Fruit fly (Drosophila melanogaster) whole organism, adult: ENCODE results near the gene REPTOR.

Experiments
- CG11617 ChIP-seq: fragments of 200-800 bp; sonication (Bioruptor generic); optimal IDR thresholded peaks from 2 replicates; lab custom pipeline; 2017; ENCODE audit warnings: mild to moderate bottlenecking, missing biosample characterization, missing genetic modification reagents, missing genetic modification characterization
- CG12768 ChIP-seq: fragments of 200-800 bp; sonication (Bioruptor generic); optimal IDR thresholded peaks from 2 replicates; lab custom pipeline; 2017; ENCODE audit warnings: missing biosample characterization, missing genetic modification characterization, mild to moderate bottlenecking, moderate library complexity, missing genetic modification reagents
- CG14711 ChIP-seq: fragments of 200-800 bp; sonication (Bioruptor generic); optimal IDR thresholded peaks from 2 replicates; lab custom pipeline; 2018; ENCODE audit warnings: missing biosample characterization, mild to moderate bottlenecking, missing genetic modification characterization, moderate library complexity
- CG1620 ChIP-seq: fragments of 200-800 bp; sonication (Bioruptor generic); optimal IDR thresholded peaks from 2 replicates; lab custom pipeline; 2016; ENCODE audit warnings: missing biosample characterization, missing genetic modification characterization
- CG33017 ChIP-seq: fragments of 200-800 bp; sonication (Bioruptor generic); optimal IDR thresholded peaks from 2 replicates; lab custom pipeline; 2018; ENCODE audit warnings: missing biosample characterization, mild to moderate bottlenecking, missing genetic modification characterization, moderate library complexity
- CG5204 ChIP-seq: fragments of 200-800 bp; sonication (Bioruptor generic); optimal IDR thresholded peaks from 2 replicates; lab custom pipeline; 2016; ENCODE audit warnings: missing biosample characterization, missing genetic modification characterization
- CG7045 ChIP-seq: fragments of 200-800 bp; sonication (Bioruptor generic); optimal IDR thresholded peaks from 2 replicates; lab custom pipeline; 2017; ENCODE audit warnings: missing biosample characterization, mild to moderate bottlenecking, missing genetic modification characterization
- CG7101 ChIP-seq: fragments of 200-800 bp; sonication (Bioruptor generic); optimal IDR thresholded peaks from 2 replicates; lab custom pipeline; 2018; ENCODE audit warnings: missing biosample characterization, mild to moderate bottlenecking, missing genetic modification characterization, moderate library complexity
- Clk ChIP-seq: fragments of 200-800 bp; sonication (Bioruptor generic); optimal IDR thresholded peaks from 2 replicates; lab custom pipeline; 2017; ENCODE audit warnings: missing biosample characterization, missing genetic modification characterization
- Crg-1 ChIP-seq: fragments of 200-800 bp; sonication (Bioruptor generic); optimal IDR thresholded peaks from 2 replicates; lab custom pipeline; 2016; ENCODE audit warnings: missing biosample characterization, missing genetic modification characterization
- Hr96 ChIP-seq: fragments of 200-800 bp; sonication (Bioruptor generic); optimal IDR thresholded peaks from 2 replicates; lab custom pipeline; 2016; ENCODE audit warnings: missing biosample characterization, missing genetic modification characterization
- Mnt ChIP-seq: fragments of 200-800 bp; sonication (Bioruptor generic); optimal IDR thresholded peaks from 2 replicates; lab custom pipeline; 2016; ENCODE audit warnings: missing biosample characterization, mild to moderate bottlenecking, missing genetic modification characterization
- bab1 ChIP-seq: fragments of 200-800 bp; sonication (Bioruptor generic); optimal IDR thresholded peaks from 3 replicates; lab custom pipeline; 2019; ENCODE audit warnings: missing biosample characterization, mild to moderate bottlenecking, missing genetic modification characterization, moderate library complexity
- cic ChIP-seq: fragments of 200-800 bp; sonication (Bioruptor generic); optimal IDR thresholded peaks from 2 replicates; lab custom pipeline; 2017; ENCODE audit warnings: missing biosample characterization, mild to moderate bottlenecking, missing genetic modification characterization, moderate library complexity
- cnc ChIP-seq, 2 experiments: fragments of >200 bp; optimal IDR thresholded peaks; 2 replicates each; lab custom pipeline; 2017
- kay ChIP-seq: fragments of 200-800 bp; sonication (Bioruptor generic); peaks from one replicate; lab custom pipeline; 2016; ENCODE audit warnings: missing biosample characterization, missing genetic modification characterization, borderline replicate concordance
- ovo ChIP-seq: fragments of 200-800 bp; sonication (Bioruptor generic); optimal IDR thresholded peaks from 2 replicates; lab custom pipeline; 2016; ENCODE audit warnings: missing biosample characterization, missing genetic modification characterization
- pad ChIP-seq: fragments of 200-800 bp; sonication (Bioruptor generic); optimal IDR thresholded peaks from 3 replicates; lab custom pipeline; 2017; ENCODE audit warnings: missing biosample characterization, missing genetic modification characterization, mild to moderate bottlenecking, moderate library complexity, missing genetic modification reagents
- tj ChIP-seq: fragments of 200-800 bp; sonication (Bioruptor generic); optimal IDR thresholded peaks from 3 replicates; lab custom pipeline; 2017; ENCODE audit warnings: missing biosample characterization, mild to moderate bottlenecking, missing genetic modification characterization, moderate library complexity
- toe ChIP-seq: fragments of 200-800 bp; sonication (Bioruptor generic); optimal IDR thresholded peaks from 2 replicates; lab custom pipeline; 2016; ENCODE audit warnings: missing biosample characterization, missing genetic modification characterization

REPTOR gene

dm6 chr3R:24572540-24573043 is 10.1 kb downstream of the REPTOR start:
- TF ChIP-seq Clk (GFP tag; lab: Kevin White, UChicago) (peak; percentile 98), ovo (GFP tag; lab: Kevin White, UChicago) (peak; percentile 94), CG11617 (GFP tag; lab: Kevin White, UChicago) (peak; percentile 99), CG12768 (GFP tag; lab: Kevin White, UChicago) (peak; percentile 99), toe (GFP tag; lab: Kevin White, UChicago) (peak; percentile 98), tj (peak; percentile 76), Hr96 (GFP tag; lab: Kevin White, UChicago) (peak; percentile 97), bab1 (GFP tag; lab: Kevin White, UChicago) (peak; percentile 96), CG7045 (GFP tag; lab: Kevin White, UChicago) (peak; percentile 98), cnc (optimal IDR thresholded peaks at IDR 0.05; lab: Kevin White, UChicago) (no peak), CG33017 (tag; lab: Kevin White, UChicago) (peak; percentile 99), Crg-1 (GFP tag; lab: Kevin White, UChicago) (peak; percentile 97), CG7101 (tag; lab: Kevin White, UChicago) (peak; percentile 99), CG14711 (tag; lab: Kevin White, UChicago) (peak; percentile 96), CG5204 (peak; percentile 98), cic (GFP tag; lab: Kevin White, UChicago) (peak; percentile 97), Mnt (GFP tag; lab: Kevin White, UChicago) (peak; percentile 95), kay (GFP tag; lab: Kevin White, UChicago) (peak; percentile 99), CG1620 (GFP tag; lab: Kevin White, UChicago) (peak; percentile 96), pad (GFP tag; lab: Kevin White, UChicago) (peak; percentile 94)

dm6 chr3R:24571386-24572124 is 11.1 kb downstream of the REPTOR start:
- TF ChIP-seq CG14711 (tag; lab: Kevin White, UChicago) (peak; percentile 11), CG11617 (GFP tag; lab: Kevin White, UChicago) (no peak), CG12768 (GFP tag; lab: Kevin White, UChicago) (no peak), toe (GFP tag; lab: Kevin White, UChicago) (no peak), kay (GFP tag; lab: Kevin White, UChicago) (peak; percentile 89), Mnt (GFP tag; lab: Kevin White, UChicago) (peak; percentile 62), CG33017 (tag; lab: Kevin White, UChicago) (peak; percentile 59), CG5204 (no peak), cic (GFP tag; lab: Kevin White, UChicago) (peak; percentile 77), tj (peak; percentile 73), cnc (optimal IDR thresholded peaks at IDR 0.05; lab: Kevin White, UChicago) (no peak)

dm6 chr3R:24569669-24570349 is 12.9 kb downstream of the REPTOR start:
- TF ChIP-seq Crg-1 (GFP tag; lab: Kevin White, UChicago), result no peak
- TF ChIP-seq cic (GFP tag; lab: Kevin White, UChicago), result no peak
- peak; percentile 80 for TF ChIP-seq kay (GFP tag; lab: Kevin White, UChicago)
- peak; percentile 44 for TF ChIP-seq CG12768 (GFP tag; lab: Kevin White, UChicago)

dm6 chr3R:24568251-24568932 is 14.3 kb downstream of the REPTOR start:
- TF ChIP-seq CG7101 (tag; lab: Kevin White, UChicago) (no peak), tj (no peak), CG11617 (GFP tag; lab: Kevin White, UChicago) (no peak), CG7045 (GFP tag; lab: Kevin White, UChicago) (no peak), CG5204 (no peak), CG33017 (tag; lab: Kevin White, UChicago) (peak; percentile 43), Hr96 (GFP tag; lab: Kevin White, UChicago) (no peak), Mnt (GFP tag; lab: Kevin White, UChicago) (peak; percentile 51), kay (GFP tag; lab: Kevin White, UChicago) (peak; percentile 58), Crg-1 (GFP tag; lab: Kevin White, UChicago) (peak; percentile 14), pad (GFP tag; lab: Kevin White, UChicago) (no peak), CG14711 (tag; lab: Kevin White, UChicago) (no peak), cic (GFP tag; lab: Kevin White, UChicago) (peak; percentile 86), ovo (GFP tag; lab: Kevin White, UChicago) (no peak), CG1620 (GFP tag; lab: Kevin White, UChicago) (no peak), CG12768 (GFP tag; lab: Kevin White, UChicago) (peak; percentile 33), Clk (GFP tag; lab: Kevin White, UChicago) (no peak), cnc (optimal IDR thresholded peaks at IDR 0.05; lab: Kevin White, UChicago) (no peak), bab1 (GFP tag; lab: Kevin White, UChicago) (no peak), toe (GFP tag; lab: Kevin White, UChicago) (no peak)

DNA sequence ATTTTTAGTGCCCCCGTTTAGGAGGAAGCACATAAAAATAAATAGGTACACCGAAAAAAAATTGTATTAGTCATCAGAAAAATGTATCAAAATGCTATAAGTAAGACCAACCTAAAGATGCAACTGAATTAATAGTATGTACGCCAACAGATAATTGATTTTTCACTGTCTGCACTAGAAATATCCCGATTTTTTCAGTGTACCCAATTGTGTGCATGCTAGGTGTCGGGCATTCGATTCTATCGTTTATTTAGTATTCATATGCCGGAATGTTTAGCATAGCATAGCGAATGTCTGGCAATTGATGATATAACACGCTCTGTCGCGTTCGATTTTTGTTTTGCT is 15.3 kb downstream of the REPTOR start:
- TF ChIP-seq CG1620 (GFP tag; lab: Kevin White, UChicago), result peak; percentile 10
- peak; percentile 68 for TF ChIP-seq Hr96 (GFP tag; lab: Kevin White, UChicago)
- TF ChIP-seq kay (GFP tag; lab: Kevin White, UChicago), result no peak
- peak; percentile 11 for TF ChIP-seq pad (GFP tag; lab: Kevin White, UChicago)
- peak; percentile 41 for TF ChIP-seq CG12768 (GFP tag; lab: Kevin White, UChicago)
- peak; percentile 75 for TF ChIP-seq CG33017 (tag; lab: Kevin White, UChicago)
- TF ChIP-seq CG5204, result peak; percentile 81
- TF ChIP-seq CG14711 (tag; lab: Kevin White, UChicago), result peak; percentile 56
- peak; percentile 78 for TF ChIP-seq CG11617 (GFP tag; lab: Kevin White, UChicago)
- TF ChIP-seq cic (GFP tag; lab: Kevin White, UChicago), result no peak
- peak; percentile 10 for TF ChIP-seq Mnt (GFP tag; lab: Kevin White, UChicago)
- TF ChIP-seq tj, result peak; percentile 49
- TF ChIP-seq Crg-1 (GFP tag; lab: Kevin White, UChicago), result peak; percentile 25
- peak; percentile 36 for TF ChIP-seq bab1 (GFP tag; lab: Kevin White, UChicago)
- TF ChIP-seq cnc (optimal IDR thresholded peaks at IDR 0.05; lab: Kevin White, UChicago), result no peak
- TF ChIP-seq toe (GFP tag; lab: Kevin White, UChicago), result peak; percentile 87
- peak; percentile 66 for TF ChIP-seq CG7101 (tag; lab: Kevin White, UChicago)
- peak; percentile 66 for TF ChIP-seq Clk (GFP tag; lab: Kevin White, UChicago)
- no peak for TF ChIP-seq ovo (GFP tag; lab: Kevin White, UChicago)
- TF ChIP-seq CG7045 (GFP tag; lab: Kevin White, UChicago), result peak; percentile 73
